Worm (Caenorhabditis elegans): ENCODE data around the gene Y39A1A.24.

The Y39A1A.24 gene

DNA sequence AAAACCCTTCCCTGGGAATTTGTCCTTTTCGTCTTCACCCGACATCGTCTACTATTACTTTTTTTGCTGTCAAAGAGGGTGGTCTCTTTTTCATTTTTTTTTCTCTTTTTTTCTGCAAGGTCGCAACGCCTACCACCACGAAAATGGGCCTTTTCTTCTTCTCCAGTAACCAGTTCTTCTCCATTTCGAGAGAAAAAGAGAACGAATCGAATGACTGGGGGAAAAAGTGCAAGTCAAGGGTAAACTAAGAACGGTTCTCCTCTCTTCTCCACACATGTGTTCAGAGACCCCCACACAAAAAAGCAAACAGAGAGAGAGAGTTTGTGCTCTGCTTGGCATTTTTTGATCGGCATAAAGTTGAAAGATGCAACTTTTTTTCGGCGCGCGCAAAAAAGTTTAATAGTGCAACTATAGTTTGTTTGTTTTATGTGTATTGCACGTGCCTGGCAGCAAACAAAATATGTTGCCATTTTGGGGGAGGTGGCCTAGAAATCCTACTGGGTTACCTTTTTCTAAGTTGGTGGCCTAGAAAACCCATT, 24.1 kb downstream of the Y39A1A.24 start (continued):
- TF ChIP-seq lsy-2 (tag; optimal IDR thresholded peaks at IDR 0.05) (no peak), alr-1 (tag; optimal IDR thresholded peaks at IDR 0.05; ENCODE audit: borderline replicate concordance) (no peak), sox-4 (tag; optimal IDR thresholded peaks at IDR 0.05) (no peak), irx-1 (tag; optimal IDR thresholded peaks at IDR 0.05) (no peak), C16A3.4 (tag; optimal IDR thresholded peaks at IDR 0.05) (no peak)

DNA sequence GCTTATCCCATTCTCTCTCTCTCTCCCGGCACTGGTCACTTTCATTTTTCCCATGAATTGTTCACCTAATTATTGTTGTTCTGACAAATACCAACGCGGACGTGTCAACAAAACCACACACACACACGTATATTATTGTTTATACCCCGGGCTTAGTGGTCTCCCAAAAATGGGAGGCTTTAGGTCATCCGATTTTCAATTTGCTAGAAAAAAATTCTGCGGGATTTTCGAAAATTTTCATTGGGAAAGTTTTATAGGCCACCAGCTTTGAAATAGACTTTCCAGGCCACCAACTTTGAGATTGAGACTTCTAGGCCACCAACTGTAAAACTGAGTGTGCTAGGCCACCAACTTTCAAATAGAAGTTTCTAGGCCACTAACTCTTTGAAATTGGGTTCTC, 25.5 kb downstream of the Y39A1A.24 start:
- peak; percentile 78 for TF ChIP-seq blmp-1 (tag; optimal IDR thresholded peaks at IDR 0.05)
- TF ChIP-seq zag-1 (tag; optimal IDR thresholded peaks at IDR 0.05), result no peak
- TF ChIP-seq fkh-10 (GFP tag; optimal IDR thresholded peaks at IDR 0.05), result no peak
- TF ChIP-seq ceh-8 (GFP tag; optimal IDR thresholded peaks at IDR 0.05), result no peak
- no peak for TF ChIP-seq irx-1 (tag; optimal IDR thresholded peaks at IDR 0.05)
- no peak for TF ChIP-seq dpl-1 (GFP tag; optimal IDR thresholded peaks at IDR 0.05)
- TF ChIP-seq sup-37 (GFP tag; optimal IDR thresholded peaks at IDR 0.05), result no peak

DNA sequence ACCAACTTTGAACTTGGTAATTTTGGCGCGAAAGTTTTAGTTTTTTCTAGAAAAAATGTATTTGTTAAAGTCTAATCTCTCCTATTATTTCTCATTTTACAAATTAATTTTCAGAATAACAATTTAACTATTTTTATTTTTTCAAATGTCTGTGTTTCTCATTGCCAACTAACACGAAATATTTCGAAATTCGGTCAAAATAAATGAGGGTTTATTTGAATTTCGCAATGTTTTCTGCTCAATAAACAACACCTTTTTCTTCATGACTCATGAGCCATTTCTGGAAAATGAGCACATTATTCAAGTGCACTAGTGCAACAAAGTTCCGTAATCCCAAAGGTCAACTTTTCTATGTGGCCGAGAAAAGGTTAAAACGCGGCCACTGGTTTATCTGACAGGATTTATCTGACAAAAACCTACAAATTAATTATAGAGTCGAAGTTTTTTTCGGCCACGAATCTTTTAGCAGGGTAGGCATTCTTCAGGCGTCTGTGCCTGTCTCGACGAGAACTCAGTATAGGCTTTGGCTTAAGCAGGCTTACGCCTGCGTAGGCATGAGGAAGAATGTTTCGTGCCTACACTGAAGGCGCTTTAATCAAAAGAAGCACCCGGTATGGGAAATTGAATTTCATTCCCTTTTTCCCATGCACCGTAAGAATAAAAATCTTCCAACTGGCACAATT, 26.0 kb downstream of the Y39A1A.24 start, which contains the start of gene Y39A1A.27:
Gene Y39A1A.27, plus strand, starts transcription at position 633 of the 683 bp plus-strand sequence.
- TF ChIP-seq ceh-82 (tag; optimal IDR thresholded peaks at IDR 0.05) (peak in 1 of 3 experiments; percentile 1), lsy-2 (tag; optimal IDR thresholded peaks at IDR 0.05) (peak in 1 of 2 experiments; percentile 7), unc-130 (tag; optimal IDR thresholded peaks at IDR 0.05) (no peak)

DNA sequence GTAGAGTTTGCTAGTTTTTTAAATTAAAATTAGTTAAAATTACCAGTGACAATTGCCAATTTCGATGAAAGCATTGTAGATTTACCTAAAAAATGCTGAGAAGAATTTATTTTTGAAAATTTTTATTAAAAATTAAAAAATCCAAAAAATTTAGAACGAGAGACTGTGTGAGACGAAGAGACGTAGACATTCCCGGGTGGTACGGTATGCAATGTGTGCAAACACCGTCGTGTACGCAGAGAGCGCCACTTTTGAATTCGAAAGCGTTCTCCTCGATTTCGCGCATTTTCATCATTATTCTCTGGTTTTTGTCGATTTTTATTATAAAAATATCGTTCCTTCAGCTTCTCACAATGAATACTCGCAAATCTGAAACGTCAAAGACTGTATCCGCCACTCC, 30.3 kb downstream of the Y39A1A.24 start, which contains the start of the genes dhs-11 and orc-1:
Gene dhs-11, minus strand, starts transcription at position 85 of the 400 bp plus-strand sequence.
Gene orc-1, plus strand, starts transcription at position 349 of the 400 bp plus-strand sequence.
- peak; percentile 57 for TF ChIP-seq lin-15B (tag; optimal IDR thresholded peaks at IDR 0.05)
- TF ChIP-seq nhr-47 (tag; optimal IDR thresholded peaks at IDR 0.05), result peak; percentile 52
- no peak for TF ChIP-seq tlp-1 (tag; optimal IDR thresholded peaks at IDR 0.05)
- peak; percentile 77 for TF ChIP-seq mep-1 (tag; optimal IDR thresholded peaks at IDR 0.05)
- peak in 1 of 6 experiments; percentile 75 for TF ChIP-seq elt-3 (tag; optimal IDR thresholded peaks at IDR 0.05)
- no peak for TF ChIP-seq elt-2 (tag; optimal IDR thresholded peaks at IDR 0.05)
- TF ChIP-seq nhr-11 (tag; optimal IDR thresholded peaks at IDR 0.05), result no peak
- peak; percentile 62 to 91 for TF ChIP-seq efl-1 (optimal IDR thresholded peaks at IDR 0.05)
- TF ChIP-seq efl-1 (GFP tag; optimal IDR thresholded peaks at IDR 0.05 in 1 of 2), result peak; percentile 91 to 99
- peak in 2 of 3 experiments; percentile 1 to 21 for TF ChIP-seq ceh-82 (tag; optimal IDR thresholded peaks at IDR 0.05)
- peak in 1 of 2 experiments; percentile 67 for TF ChIP-seq mdl-1 (tag; optimal IDR thresholded peaks at IDR 0.05)
- no peak for TF ChIP-seq mab-9 (GFP tag; IDR thresholded peaks at IDR 0.05)
- peak; percentile 38 for TF ChIP-seq xbp-1 (tag; optimal IDR thresholded peaks at IDR 0.05)
- peak; percentile 59 for TF ChIP-seq nhr-20 (tag; optimal IDR thresholded peaks at IDR 0.05)
- peak; percentile 30 for TF ChIP-seq skn-1 (tag; optimal IDR thresholded peaks at IDR 0.05)
- TF ChIP-seq nhr-19 (GFP tag; conservative IDR thresholded peaks at IDR 0.05), result peak; percentile 51
- no peak for TF ChIP-seq fos-1 (tag; optimal IDR thresholded peaks at IDR 0.05)
- TF ChIP-seq ets-5 (GFP tag; IDR thresholded peaks at IDR 0.05), result no peak
- TF ChIP-seq fkh-8 (tag; optimal IDR thresholded peaks at IDR 0.05), result peak; percentile 29
- TF ChIP-seq blmp-1 (tag; optimal IDR thresholded peaks at IDR 0.05), result peak; percentile 35
- peak; percentile 88 for TF ChIP-seq F16B12.6 (tag; optimal IDR thresholded peaks at IDR 0.05)
- TF ChIP-seq C16A3.4 (tag; optimal IDR thresholded peaks at IDR 0.05), result peak; percentile 59
- peak; percentile 24 for TF ChIP-seq lin-39 (tag; optimal IDR thresholded peaks at IDR 0.05)
- TF ChIP-seq snu-23 (GFP tag; optimal IDR thresholded peaks at IDR 0.05), result peak; percentile 72
- TF ChIP-seq C04F5.9 (tag; optimal IDR thresholded peaks at IDR 0.05), result no peak
- no peak for TF ChIP-seq nhr-84 (tag; optimal IDR thresholded peaks at IDR 0.05)
- TF ChIP-seq nhr-90 (tag; optimal IDR thresholded peaks at IDR 0.05; ENCODE audit: poor library complexity), result peak; percentile 48
- no peak for TF ChIP-seq lir-3 (tag; optimal IDR thresholded peaks at IDR 0.05; ENCODE audit: poor library complexity)
- TF ChIP-seq unc-86 (tag; optimal IDR thresholded peaks at IDR 0.05), result no peak
- peak; percentile 57 for TF ChIP-seq rnt-1 (tag; optimal IDR thresholded peaks at IDR 0.05)
- TF ChIP-seq ceh-90 (tag; optimal IDR thresholded peaks at IDR 0.05), result no peak
- peak; percentile 22 for TF ChIP-seq snpc-4 (tag; optimal IDR thresholded peaks at IDR 0.05)
- TF ChIP-seq nhr-71 (tag; optimal IDR thresholded peaks at IDR 0.05), result peak; percentile 66
- peak; percentile 54 for TF ChIP-seq tbx-2 (tag; optimal IDR thresholded peaks at IDR 0.05)
- peak; percentile 98 to 99 for TF ChIP-seq lsy-2 (tag; optimal IDR thresholded peaks at IDR 0.05)
- no peak for TF ChIP-seq lin-13 (GFP tag; optimal IDR thresholded peaks at IDR 0.05)
